Fruit fly (Drosophila melanogaster): Measurements from ENCODE around the gene CG42556.

DNA sequence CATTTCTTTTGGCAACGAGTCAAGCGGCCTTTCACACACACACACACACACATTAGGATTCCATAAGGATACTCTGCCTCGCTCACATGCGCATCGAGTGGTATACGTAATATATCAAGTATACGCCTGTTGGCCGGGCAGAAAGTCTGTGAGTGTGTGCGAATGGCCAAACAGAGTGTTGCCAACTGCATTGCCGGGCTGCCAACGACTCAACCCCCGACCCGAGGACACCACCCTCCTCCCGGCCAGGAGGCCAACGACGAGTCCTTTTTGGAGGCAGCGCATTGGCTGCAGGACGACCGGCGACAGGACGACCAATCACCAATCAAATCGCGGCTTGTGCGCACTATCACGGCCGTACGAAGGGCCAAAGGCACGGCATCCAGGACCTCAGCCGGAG is 12.0 kb upstream of the CG42556 start:
- TF ChIP-seq CG7045 (GFP tag; optimal IDR thresholded peaks at IDR 0.05): no peak
- no peak for TF ChIP-seq Hr96 (GFP tag; optimal IDR thresholded peaks at IDR 0.05)
- TF ChIP-seq cic (GFP tag; optimal IDR thresholded peaks at IDR 0.05): no peak
- TF ChIP-seq bab1 (GFP tag; optimal IDR thresholded peaks at IDR 0.05): no peak
- TF ChIP-seq CG33017 (tag; optimal IDR thresholded peaks at IDR 0.05): no peak
- TF ChIP-seq CG5204 (GFP tag; optimal IDR thresholded peaks at IDR 0.05): no peak
- TF ChIP-seq Mnt (GFP tag; optimal IDR thresholded peaks at IDR 0.05): no peak

Data from whole organism, adult.